Worm (Caenorhabditis elegans) whole organism, L4 larva: Measurements from ENCODE around the gene lim-6.
A peak's percentile ranks its signal among the peaks of the same experiment; 100 is the strongest.
"Not testable (repeated sequence)": the region's sequence is repeated elsewhere in the genome, so short reads cannot be mapped to it uniquely, and the experiment has no call there.

Experiments
- F26F4.8 ChIP-seq: fragments of 200-800 bp; sonication (Bioruptor generic); conservative IDR thresholded peaks from 2 replicates; pipeline ENCODE4 v1.3.6; 2022; ENCODE audit warnings: missing genetic modification characterization, missing compliant biosample characterization
- F44E2.7 ChIP-seq: fragments of 200-800 bp; sonication (Bioruptor generic); IDR thresholded peaks from 2 replicates; pipeline ENCODE4 v2.1.2; 2022; ENCODE audit warnings: missing genetic modification characterization, missing compliant biosample characterization
- T26A8.4 ChIP-seq: fragments of 200-800 bp; sonication (Bioruptor generic); IDR thresholded peaks from 2 replicates; pipeline ENCODE4 v1.3.6; 2022; ENCODE audit warnings: missing genetic modification characterization, missing compliant biosample characterization
- Y105C5A.15 ChIP-seq: fragments of 200-800 bp; sonication (Bioruptor generic); IDR thresholded peaks from 2 replicates; pipeline ENCODE4 v1.3.6; 2022; ENCODE audit warnings: missing genetic modification characterization, missing compliant biosample characterization
- ZK546.5 ChIP-seq, 2 experiments: sonication (generic microtip); optimal IDR thresholded peaks; 2 replicates each; lab custom pipeline; 2017; ENCODE audit warnings: missing biosample characterization in 2 of 2, missing genetic modification characterization in 2 of 2
- aha-1 ChIP-seq: fragments of 150-350 bp; peaks from one replicate; lab custom pipeline; 2014; ENCODE audit warnings: missing biosample characterization, missing genetic modification characterization
- arid-1 ChIP-seq: fragments of 200-800 bp; sonication (Bioruptor generic); conservative IDR thresholded peaks from 2 replicates; pipeline ENCODE4 v1.3.6; 2022; ENCODE audit warnings: missing genetic modification reagents, missing genetic modification characterization, missing compliant biosample characterization
- ceh-44 ChIP-seq: fragments of 200-800 bp; sonication (Bioruptor generic); IDR thresholded peaks from 2 replicates; pipeline ENCODE4 v1.3.6; 2022; ENCODE audit warnings: missing genetic modification reagents, missing genetic modification characterization, missing compliant biosample characterization
- ceh-62 ChIP-seq: sonication (generic microtip); optimal IDR thresholded peaks from 2 replicates; lab custom pipeline; 2017; ENCODE audit warnings: missing biosample characterization, missing genetic modification characterization
- ctbp-1 ChIP-seq: fragments of 200-800 bp; sonication (Bioruptor generic); IDR thresholded peaks from 2 replicates; pipeline ENCODE4 v1.3.6; 2022; ENCODE audit warnings: missing genetic modification reagents, missing genetic modification characterization, missing compliant biosample characterization
- daf-16 ChIP-seq, 3 experiments: sonication (generic microtip); optimal IDR thresholded peaks; 2 replicates each; lab custom pipeline; 2016 to 2017; ENCODE audit warnings: missing genetic modification characterization in 3 of 3, missing genetic modification reagents in 3 of 3, mild to moderate bottlenecking in 2 of 3, missing compliant biosample characterization in 2 of 3, missing biosample characterization in 1 of 3, moderate library complexity in 1 of 3
- dmd-6 ChIP-seq: fragments of 200-800 bp; sonication (Bioruptor generic); IDR thresholded peaks from 2 replicates; pipeline ENCODE4 v1.3.6; 2022; ENCODE audit warnings: missing genetic modification reagents, missing genetic modification characterization, missing compliant biosample characterization
- dmd-8 ChIP-seq: fragments of 200-800 bp; sonication (Bioruptor generic); IDR thresholded peaks from 2 replicates; pipeline ENCODE4 v1.3.6; 2022; ENCODE audit warnings: missing genetic modification characterization, missing compliant biosample characterization
- dmd-9 ChIP-seq: fragments of 200-800 bp; sonication (Bioruptor generic); IDR thresholded peaks from 2 replicates; pipeline ENCODE4 v1.3.6; 2022; ENCODE audit warnings: missing genetic modification reagents, missing genetic modification characterization, missing compliant biosample characterization
- egl-43 ChIP-seq: fragments of 200-800 bp; sonication (Bioruptor generic); IDR thresholded peaks from 2 replicates; pipeline ENCODE4 v1.3.6; 2022; ENCODE audit warnings: missing genetic modification reagents, missing genetic modification characterization, missing compliant biosample characterization
- gei-8 ChIP-seq: fragments of 200-800 bp; sonication (Bioruptor generic); optimal IDR thresholded peaks from 2 replicates; lab custom pipeline; 2018; ENCODE audit warnings: mild to moderate bottlenecking, missing genetic modification characterization, missing compliant biosample characterization
- hlh-11 ChIP-seq: fragments of 200-800 bp; sonication (Bioruptor generic); optimal IDR thresholded peaks from 2 replicates; lab custom pipeline; 2018; ENCODE audit warnings: mild to moderate bottlenecking, missing genetic modification characterization, missing compliant biosample characterization
- hlh-30 ChIP-seq: sonication (generic microtip); optimal IDR thresholded peaks from 2 replicates; lab custom pipeline; 2017; ENCODE audit warnings: antibody characterized with exemption, mild to moderate bottlenecking, missing genetic modification characterization, missing compliant biosample characterization; ENCODE audit not compliant: insufficient read depth
- jun-1 ChIP-seq: fragments of 150-350 bp; optimal IDR thresholded peaks from 2 replicates; lab custom pipeline; 2014; ENCODE audit warnings: missing biosample characterization, missing genetic modification reagents, missing genetic modification characterization
- lim-7 ChIP-seq: fragments of 200-800 bp; sonication (Bioruptor generic); IDR thresholded peaks from 2 replicates; pipeline ENCODE4 v1.3.6; 2022; ENCODE audit warnings: missing genetic modification characterization, missing compliant biosample characterization
- lin-1 ChIP-seq: fragments of 200-800 bp; sonication (Bioruptor generic); IDR thresholded peaks from 2 replicates; pipeline ENCODE4 v1.3.6; 2022; ENCODE audit warnings: missing genetic modification reagents, missing genetic modification characterization, missing compliant biosample characterization
- lin-38 ChIP-seq: fragments of 200-800 bp; sonication (Bioruptor generic); IDR thresholded peaks from 2 replicates; pipeline ENCODE4 v1.3.6; 2022; ENCODE audit warnings: missing genetic modification reagents, missing genetic modification characterization, missing compliant biosample characterization
- lin-39 ChIP-seq: fragments of 150-350 bp; optimal IDR thresholded peaks from 2 replicates; lab custom pipeline; 2014; ENCODE audit warnings: missing biosample characterization, missing genetic modification reagents, missing genetic modification characterization
- mes-2 ChIP-seq: sonication (generic microtip); optimal IDR thresholded peaks from 2 replicates; lab custom pipeline; 2016; ENCODE audit warnings: missing genotype, mild to moderate bottlenecking, missing genetic modification characterization, missing compliant biosample characterization; ENCODE audit not compliant: poor library complexity, severe bottlenecking
- mxl-3 ChIP-seq: fragments of 200-800 bp; sonication (Bioruptor generic); optimal IDR thresholded peaks from 2 replicates; lab custom pipeline; 2018; ENCODE audit warnings: mild to moderate bottlenecking, missing genetic modification characterization, missing compliant biosample characterization
- nhr-25 ChIP-seq: sonication (generic microtip); optimal IDR thresholded peaks from 2 replicates; lab custom pipeline; 2017; ENCODE audit warnings: missing genetic modification characterization, mild to moderate bottlenecking, missing compliant biosample characterization, antibody characterized with exemption, moderate library complexity, borderline replicate concordance; ENCODE audit not compliant: insufficient read depth
- nhr-77 ChIP-seq: fragments of 150-350 bp; optimal IDR thresholded peaks from 2 replicates; lab custom pipeline; 2014; ENCODE audit warnings: missing biosample characterization, missing genetic modification characterization
- pha-4 ChIP-seq, 2 experiments: fragments of 150-350 bp in 1 of 2; fragments of 200-800 bp in 1 of 2; sonication (Bioruptor generic) in 1 of 2; IDR thresholded peaks in 1 of 2; optimal IDR thresholded peaks in 1 of 2; 2 replicates each; pipeline versions ENCODE4 v1.3.6 to Lab custom; 2014 to 2022; ENCODE audit warnings: missing genetic modification characterization in 2 of 2, missing genetic modification reagents in 2 of 2, missing biosample characterization in 1 of 2, missing compliant biosample characterization in 1 of 2
- php-3 ChIP-seq: fragments of 200-800 bp; sonication (Bioruptor generic); IDR thresholded peaks from 2 replicates; pipeline ENCODE4 v1.3.6; 2022; ENCODE audit warnings: missing genetic modification reagents, missing genetic modification characterization, missing compliant biosample characterization
- pqm-1 ChIP-seq: sonication (generic microtip); optimal IDR thresholded peaks from 2 replicates; lab custom pipeline; 2017; ENCODE audit warnings: missing biosample characterization, missing genetic modification characterization
- saeg-2 ChIP-seq: fragments of 200-800 bp; sonication (Bioruptor generic); IDR thresholded peaks from 2 replicates; pipeline ENCODE4 v1.3.6; 2022; ENCODE audit warnings: missing genetic modification reagents, missing genetic modification characterization, missing compliant biosample characterization
- set-16 ChIP-seq: fragments of 200-800 bp; sonication (Bioruptor generic); IDR thresholded peaks from 2 replicates; pipeline ENCODE4 v1.3.6; 2022; ENCODE audit warnings: missing genetic modification reagents, missing genetic modification characterization, missing compliant biosample characterization
- snpc-1.2 ChIP-seq: fragments of 200-800 bp; sonication (Bioruptor generic); IDR thresholded peaks from 2 replicates; pipeline ENCODE4 v1.3.6; 2022; ENCODE audit warnings: missing genetic modification reagents, missing genetic modification characterization, missing compliant biosample characterization
- unc-62 ChIP-seq, 3 experiments: fragments of 150-350 bp in 1 of 3; sonication (generic microtip); optimal IDR thresholded peaks in 2 of 3; peaks in 1 of 3; 1 replicate in 1 of 3; 2 replicates in 2 of 3; lab custom pipeline; 2014 to 2017; ENCODE audit warnings: missing biosample characterization in 3 of 3, missing genetic modification characterization in 3 of 3, missing genetic modification reagents in 3 of 3, missing genotype in 1 of 3
- vab-7 ChIP-seq: fragments of 200-800 bp; sonication (Bioruptor generic); IDR thresholded peaks from 2 replicates; pipeline ENCODE4 v1.3.6; 2022; ENCODE audit warnings: missing genetic modification reagents, missing genetic modification characterization, missing compliant biosample characterization
- zag-1 ChIP-seq: fragments of 150-350 bp; optimal IDR thresholded peaks from 2 replicates; lab custom pipeline; 2014; ENCODE audit warnings: missing biosample characterization, missing genetic modification characterization
- zfp-3 ChIP-seq: fragments of 200-800 bp; sonication (Bioruptor generic); conservative IDR thresholded peaks from 2 replicates; pipeline ENCODE4 v1.3.6; 2022; ENCODE audit warnings: missing genetic modification reagents, missing genetic modification characterization, missing compliant biosample characterization

Gene lim-6

DNA sequence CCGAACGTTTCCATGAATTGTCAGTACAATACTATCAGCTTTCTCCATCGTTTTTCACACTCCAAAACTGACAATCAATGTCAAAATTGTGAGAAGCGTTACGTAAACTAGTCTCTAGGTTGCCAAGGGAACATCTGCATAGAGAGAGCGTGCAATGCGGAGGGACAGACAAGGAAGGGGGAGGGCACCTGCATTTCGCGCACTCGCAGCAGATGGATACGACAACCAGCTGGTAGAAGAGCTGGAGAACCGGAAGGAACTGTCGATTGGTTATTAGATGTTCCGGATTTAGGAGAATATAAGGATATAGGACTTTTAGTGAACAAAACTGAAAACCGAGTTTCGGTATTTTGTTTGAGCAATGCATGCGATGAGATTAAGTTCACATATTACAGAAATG lies 3.3 kb upstream of the lim-6 start, which contains the start of gene mksr-1:
TSS of gene mksr-1 (minus strand) at position 144 of the 400 bp plus-strand sequence.
- TF ChIP-seq hlh-11 (tag; lab: Kevin White, UChicago), result no peak
- no peak for TF ChIP-seq saeg-2 (GFP tag; lab: Robert Waterston, UW)
- peak; percentile 35 for TF ChIP-seq aha-1

DNA sequence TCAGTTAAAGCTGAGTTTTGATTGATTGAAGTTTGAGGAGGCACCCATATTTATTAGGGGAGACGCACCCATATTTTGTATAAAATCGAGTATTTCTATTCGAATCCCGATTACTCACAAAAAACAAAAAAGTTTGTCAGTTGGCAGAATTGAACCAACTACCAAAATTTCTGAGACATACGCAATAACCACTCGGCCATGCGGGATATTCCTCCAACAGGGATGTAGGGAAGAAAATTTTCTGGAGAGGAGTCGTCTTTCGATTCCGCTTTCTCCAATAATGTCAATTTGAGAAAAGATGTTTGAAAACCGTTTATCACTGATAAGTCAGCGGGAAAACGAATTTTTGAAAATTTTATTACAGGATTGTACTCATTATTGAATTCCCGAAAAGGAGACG lies 1.7 kb upstream of the lim-6 start:
- peak; percentile 22; the same call in 1 of the 2 replicates for TF ChIP-seq pha-4 (GFP tag; IDR thresholded peaks at IDR 0.05; lab: Robert Waterston, UW)
- not testable (repeated sequence) for TF ChIP-seq pha-4 (tag; optimal IDR thresholded peaks at IDR 0.05; lab: Kevin White, UChicago)
- TF ChIP-seq arid-1 (GFP tag; lab: Robert Waterston, UW), result peak; percentile 58; the same call in 1 of the 2 replicates
- 0 out of 2 replicates have a peak, but pooled peaks have one; percentile 8 for TF ChIP-seq dmd-9 (GFP tag; lab: Robert Waterston, UW)
- peak; percentile 73; the same call in 1 of the 2 replicates for TF ChIP-seq lim-7
- TF ChIP-seq dmd-8 (GFP tag; lab: Robert Waterston, UW), result peak; percentile 60
- peak; percentile 21; the same call in 1 of the 2 replicates for TF ChIP-seq dmd-6
- TF ChIP-seq egl-43 (GFP tag; lab: Robert Waterston, UW), result peak; percentile 77
- 0 out of 2 replicates have a peak, but pooled peaks have one; percentile 32 for TF ChIP-seq lin-1 (GFP tag; lab: Robert Waterston, UW)
- peak; percentile 56; the same call in 1 of the 2 replicates for TF ChIP-seq lin-38
- peak; percentile 11; the same call in 1 of the 2 replicates for TF ChIP-seq vab-7 (GFP tag; lab: Robert Waterston, UW)
- TF ChIP-seq ceh-44 (GFP tag; lab: Robert Waterston, UW), result 0 out of 2 replicates have a peak, but pooled peaks have one; percentile 37
- TF ChIP-seq T26A8.4 (GFP tag; lab: Robert Waterston, UW), result peak; percentile 48; the same call in 1 of the 2 replicates
- TF ChIP-seq ctbp-1 (GFP tag; lab: Robert Waterston, UW), result 0 out of 2 replicates have a peak, but pooled peaks have one; percentile 36
- 0 out of 2 replicates have a peak, but pooled peaks have one; percentile 44 for TF ChIP-seq F26F4.8 (GFP tag; lab: Robert Waterston, UW)
- peak; percentile 41; the same call in 1 of the 2 replicates for TF ChIP-seq zfp-3

DNA sequence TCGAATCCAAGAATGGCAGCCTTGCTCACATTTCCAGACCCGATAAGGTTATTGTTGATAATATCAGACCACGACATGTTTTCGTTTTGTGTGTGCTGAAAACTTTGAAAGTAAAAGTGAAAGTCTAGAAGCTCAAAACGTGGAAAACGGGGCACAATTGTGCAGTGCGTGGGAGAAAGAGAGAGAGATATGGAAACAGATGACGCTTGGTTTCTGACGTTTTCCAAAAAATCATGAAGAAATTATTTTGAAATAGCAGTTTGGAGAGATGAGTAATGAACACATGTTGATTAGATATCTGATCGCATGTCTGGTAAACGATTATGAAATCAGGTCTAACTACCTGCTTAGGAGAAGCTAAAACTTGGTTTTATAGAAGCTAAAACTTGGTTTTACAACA lies 8.3 kb downstream of the lim-6 start, which contains the start of gene pfn-3:
TSS of gene pfn-3 (minus strand) at position 101 of the 400 bp plus-strand sequence.
- TF ChIP-seq pha-4 (GFP tag; IDR thresholded peaks at IDR 0.05; lab: Robert Waterston, UW), result no peak
- TF ChIP-seq pha-4 (tag; optimal IDR thresholded peaks at IDR 0.05; lab: Kevin White, UChicago), result no peak
- TF ChIP-seq lin-39 (tag; lab: Kevin White, UChicago), result no peak
- TF ChIP-seq snpc-1.2, result no peak
- no peak for TF ChIP-seq gei-8 (GFP tag; lab: Kevin White, UChicago)

DNA sequence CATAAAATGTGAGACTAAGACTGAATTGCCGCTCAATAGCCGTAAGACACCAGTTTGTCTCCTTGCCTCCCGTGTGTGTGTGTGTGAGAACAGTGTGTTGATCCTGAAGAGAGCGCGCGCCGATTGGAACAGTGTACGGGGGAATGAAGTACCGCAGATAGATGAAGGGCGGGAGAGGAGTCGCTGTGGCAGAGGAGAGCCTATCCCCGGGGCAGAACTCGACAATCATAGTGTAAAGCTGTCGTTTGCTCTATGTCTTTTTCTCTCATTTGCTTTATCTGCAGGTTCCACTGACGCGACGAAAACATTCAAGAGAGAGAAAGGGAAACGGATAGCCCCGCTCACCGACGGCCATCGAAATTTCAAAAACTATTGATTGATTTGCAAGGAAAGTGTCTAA lies 9.7 kb downstream of the lim-6 start:
- TF ChIP-seq mxl-3 (peak; percentile 19), F44E2.7 (GFP tag; lab: Robert Waterston, UW) (0 out of 2 replicates have a peak, but pooled peaks have one; percentile 34), php-3 (GFP tag; lab: Robert Waterston, UW) (no peak), dmd-6 (no peak), hlh-11 (tag; lab: Kevin White, UChicago) (peak; percentile 24), T26A8.4 (GFP tag; lab: Robert Waterston, UW) (no peak), Y105C5A.15 (GFP tag; lab: Robert Waterston, UW) (no peak), set-16 (GFP tag; lab: Robert Waterston, UW) (peak; percentile 22; the same call in 1 of the 2 replicates), ZK546.5 (tag; optimal IDR thresholded peaks at IDR 0.05; lab: Kevin White, UChicago) (no peak), mes-2 (tag; lab: Kevin White, UChicago) (peak; percentile 8), nhr-77 (tag; lab: Kevin White, UChicago) (no peak), daf-16 (GFP tag; optimal IDR thresholded peaks at IDR 0.05; lab: Kevin White, UChicago) (peak in 1 of 2 experiments; percentile 23), daf-16 (tag; optimal IDR thresholded peaks at IDR 0.05; lab: Kevin White, UChicago) (no peak)

- TF ChIP-seq nhr-25 (tag; lab: Kevin White, UChicago) (no peak), aha-1 (peak; percentile 6), pqm-1 (tag; lab: Kevin White, UChicago) (no peak), zag-1 (tag; lab: Kevin White, UChicago) (no peak), hlh-30 (tag; lab: Kevin White, UChicago) (no peak), ceh-62 (tag; lab: Kevin White, UChicago) (no peak), unc-62 (GFP tag; optimal IDR thresholded peaks at IDR 0.05 in 1 of 2; lab: Kevin White, UChicago) (peak in 1 of 2 experiments; percentile 96), unc-62 (tag; optimal IDR thresholded peaks at IDR 0.05; lab: Kevin White, UChicago) (no peak), jun-1 (tag; lab: Kevin White, UChicago) (no peak)
Observed at ce11 chrX:1085000-1085399, 12.7 kb downstream of the lim-6 start.
